Worm (Caenorhabditis elegans) whole organism, young adult: ENCODE results near the gene mip-2.
A peak's percentile ranks its signal among the peaks of the same experiment; 100 is the strongest.

ENCODE experiments used
- B0019.2 ChIP-seq: fragments of 200-800 bp; sonication (Bioruptor generic); conservative IDR thresholded peaks from 2 replicates; pipeline ENCODE4 v1.3.6; 2022; ENCODE audit warnings: missing genetic modification reagents, missing genetic modification characterization, missing compliant biosample characterization
- B0261.1 ChIP-seq: sonication (generic microtip); optimal IDR thresholded peaks from 2 replicates; lab custom pipeline; 2016; ENCODE audit warnings: mild to moderate bottlenecking, missing genetic modification characterization, moderate library complexity, missing compliant biosample characterization
- C06A6.2 ChIP-seq: fragments of 200-800 bp; sonication (Bioruptor generic); conservative IDR thresholded peaks from 2 replicates; pipeline ENCODE4 v1.3.6; 2022; ENCODE audit warnings: missing genetic modification characterization, missing compliant biosample characterization
- C17E4.6 ChIP-seq: fragments of 200-800 bp; sonication (Bioruptor generic); IDR thresholded peaks from 2 replicates; pipeline ENCODE4 v1.3.6; 2022; ENCODE audit warnings: missing genetic modification reagents, missing genetic modification characterization, missing compliant biosample characterization
- F37B4.10 ChIP-seq: fragments of 200-800 bp; sonication (Bioruptor generic); IDR thresholded peaks from 2 replicates; pipeline ENCODE4 v1.3.6; 2022; ENCODE audit warnings: missing genetic modification characterization, missing compliant biosample characterization
- F49E8.2 ChIP-seq: sonication (generic microtip); optimal IDR thresholded peaks from 3 replicates; lab custom pipeline; 2017; ENCODE audit warnings: missing genetic modification characterization, mild to moderate bottlenecking, missing compliant biosample characterization, antibody characterized with exemption, moderate library complexity; ENCODE audit not compliant: insufficient read depth
- F55B11.4 ChIP-seq: sonication (generic microtip); optimal IDR thresholded peaks from 2 replicates; lab custom pipeline; 2016; ENCODE audit warnings: missing compliant biosample characterization, missing genetic modification characterization, borderline replicate concordance; ENCODE audit not compliant: insufficient read depth
- T07F8.4 ChIP-seq: sonication (generic microtip); optimal IDR thresholded peaks from 2 replicates; lab custom pipeline; 2016; ENCODE audit warnings: mild to moderate bottlenecking, missing genetic modification characterization, moderate library complexity, missing compliant biosample characterization
- Y79H2A.3 ChIP-seq: fragments of 200-800 bp; sonication (Bioruptor generic); conservative IDR thresholded peaks from 2 replicates; pipeline ENCODE4 v1.3.6; 2022; ENCODE audit warnings: missing genetic modification reagents, missing genetic modification characterization, missing compliant biosample characterization
- Y95B8A.8 ChIP-seq: fragments of 200-800 bp; sonication (Bioruptor generic); IDR thresholded peaks from 2 replicates; pipeline ENCODE4 v1.3.6; 2022; ENCODE audit warnings: missing genetic modification reagents, missing genetic modification characterization, missing compliant biosample characterization
- ZK185.1 ChIP-seq: sonication (generic microtip); optimal IDR thresholded peaks from 2 replicates; lab custom pipeline; 2016; ENCODE audit warnings: mild to moderate bottlenecking, missing genetic modification characterization, missing compliant biosample characterization; ENCODE audit not compliant: poor library complexity, severe bottlenecking
- attf-5 ChIP-seq: fragments of 200-800 bp; sonication (Bioruptor generic); optimal IDR thresholded peaks from 2 replicates; lab custom pipeline; 2018; ENCODE audit warnings: mild to moderate bottlenecking, missing genetic modification characterization, missing compliant biosample characterization
- ccch-3 ChIP-seq: fragments of 200-800 bp; sonication (Bioruptor generic); optimal IDR thresholded peaks from 2 replicates; lab custom pipeline; 2018; ENCODE audit warnings: mild to moderate bottlenecking, missing genetic modification characterization, missing compliant biosample characterization
- cebp-2 ChIP-seq: fragments of 200-800 bp; sonication (Bioruptor generic); IDR thresholded peaks from 2 replicates; pipeline ENCODE4 v1.3.6; 2022; ENCODE audit warnings: missing genetic modification characterization, missing compliant biosample characterization
- ceh-79 ChIP-seq: sonication (generic microtip); optimal IDR thresholded peaks from 2 replicates; lab custom pipeline; 2017; ENCODE audit warnings: mild to moderate bottlenecking, missing genetic modification characterization, missing compliant biosample characterization
- dox-1 ChIP-seq: fragments of 200-800 bp; sonication (Bioruptor generic); IDR thresholded peaks from 2 replicates; pipeline ENCODE4 v1.3.6; 2022; ENCODE audit warnings: missing genetic modification reagents, missing genetic modification characterization, missing compliant biosample characterization
- egl-44 ChIP-seq: fragments of 200-800 bp; sonication (Bioruptor generic); IDR thresholded peaks from 2 replicates; pipeline ENCODE4 v1.3.6; 2022; ENCODE audit warnings: missing genetic modification reagents, missing genetic modification characterization, missing compliant biosample characterization
- egrh-3 ChIP-seq: fragments of 200-800 bp; sonication (Bioruptor generic); IDR thresholded peaks from 2 replicates; pipeline ENCODE4 v1.3.6; 2022; ENCODE audit warnings: missing genetic modification reagents, missing genetic modification characterization, missing compliant biosample characterization
- hlh-12 ChIP-seq: sonication (generic microtip); optimal IDR thresholded peaks from 2 replicates; lab custom pipeline; 2016; ENCODE audit warnings: missing genetic modification characterization, missing compliant biosample characterization
- let-607 ChIP-seq, 2 experiments: fragments of 200-800 bp in 1 of 2; sonication (Bioruptor generic) in 1 of 2; sonication (generic microtip) in 1 of 2; optimal IDR thresholded peaks; 2 replicates each; lab custom pipeline; 2016 to 2018; ENCODE audit warnings: mild to moderate bottlenecking in 2 of 2, missing compliant biosample characterization in 2 of 2, missing genetic modification characterization in 2 of 2, moderate library complexity in 2 of 2, missing genotype in 1 of 2
- lin-35 ChIP-seq, 3 experiments: fragments of 150-350 bp in 2 of 3; sonication (generic microtip) in 1 of 3; optimal IDR thresholded peaks; 2 replicates each; lab custom pipeline; 2014 to 2018; ENCODE audit warnings: missing biosample characterization in 3 of 3, missing genetic modification characterization in 3 of 3, missing genetic modification reagents in 3 of 3
- lsy-27 ChIP-seq: sonication (generic microtip); optimal IDR thresholded peaks from 2 replicates; lab custom pipeline; 2017; ENCODE audit warnings: missing genetic modification characterization, mild to moderate bottlenecking, missing compliant biosample characterization, antibody characterized with exemption, missing genotype, borderline replicate concordance; ENCODE audit not compliant: insufficient read depth
- madf-10 ChIP-seq: sonication (generic microtip); optimal IDR thresholded peaks from 2 replicates; lab custom pipeline; 2016; ENCODE audit warnings: mild to moderate bottlenecking, missing genetic modification characterization, missing compliant biosample characterization
- madf-3 ChIP-seq: fragments of 200-800 bp; sonication (Bioruptor generic); IDR thresholded peaks from 2 replicates; pipeline ENCODE4 v1.3.6; 2022; ENCODE audit warnings: missing genetic modification reagents, missing genetic modification characterization, missing compliant biosample characterization
- madf-8 ChIP-seq: fragments of 200-800 bp; sonication (Bioruptor generic); conservative IDR thresholded peaks from 2 replicates; pipeline ENCODE4 v1.3.6; 2022; ENCODE audit warnings: missing genetic modification reagents, missing genetic modification characterization, missing compliant biosample characterization
- mel-28 ChIP-seq: sonication (generic microtip); optimal IDR thresholded peaks from 2 replicates; lab custom pipeline; 2016; ENCODE audit warnings: borderline replicate concordance, mild to moderate bottlenecking, missing genetic modification characterization, missing compliant biosample characterization
- nfya-1 ChIP-seq: sonication (generic microtip); optimal IDR thresholded peaks from 2 replicates; lab custom pipeline; 2017; ENCODE audit warnings: antibody characterized with exemption, missing compliant biosample characterization, missing genetic modification characterization, borderline replicate concordance; ENCODE audit not compliant: insufficient read depth
- nfya-2 ChIP-seq: fragments of 200-800 bp; sonication (Bioruptor generic); IDR thresholded peaks from 2 replicates; pipeline ENCODE4 v1.3.6; 2022; ENCODE audit warnings: missing genetic modification reagents, missing genetic modification characterization, missing compliant biosample characterization
- nhr-120 ChIP-seq: fragments of 200-800 bp; sonication (Bioruptor generic); IDR thresholded peaks from 2 replicates; pipeline ENCODE4 v1.3.6; 2022; ENCODE audit warnings: missing genetic modification characterization, missing compliant biosample characterization
- nhr-179 ChIP-seq: sonication (generic microtip); optimal IDR thresholded peaks from 2 replicates; lab custom pipeline; 2016; ENCODE audit warnings: mild to moderate bottlenecking, missing genetic modification characterization, missing compliant biosample characterization
- nhr-80 ChIP-seq: sonication (generic microtip); optimal IDR thresholded peaks from 2 replicates; lab custom pipeline; 2016; ENCODE audit warnings: missing genetic modification characterization, missing compliant biosample characterization
- pha-4 ChIP-seq: fragments of 150-350 bp; sonication (generic microtip); optimal IDR thresholded peaks from 2 replicates; lab custom pipeline; 2014; ENCODE audit warnings: missing biosample characterization, missing genetic modification reagents, missing genetic modification characterization
- rcor-1 ChIP-seq: fragments of 200-800 bp; sonication (Bioruptor generic); IDR thresholded peaks from 2 replicates; pipeline ENCODE4 v1.3.6; 2022; ENCODE audit warnings: missing genetic modification reagents, missing genetic modification characterization, missing compliant biosample characterization
- rec-8 ChIP-seq, 2 experiments: sonication (generic microtip); optimal IDR thresholded peaks; 2 replicates each; lab custom pipeline; 2016; ENCODE audit warnings: mild to moderate bottlenecking in 2 of 2, missing genetic modification characterization in 2 of 2, missing genetic modification reagents in 2 of 2, missing genotype in 2 of 2, missing biosample characterization in 1 of 2, missing compliant biosample characterization in 1 of 2, moderate library complexity in 1 of 2
- repo-1 ChIP-seq: sonication (generic microtip); optimal IDR thresholded peaks from 2 replicates; lab custom pipeline; 2017; ENCODE audit warnings: mild to moderate bottlenecking, missing genetic modification characterization, missing compliant biosample characterization
- rpc-1 ChIP-seq, 2 experiments: fragments of 150-350 bp in 1 of 2; sonication (generic microtip) in 1 of 2; optimal IDR thresholded peaks; 2 replicates each; lab custom pipeline; 2014 to 2018; ENCODE audit warnings: missing biosample characterization in 1 of 2, missing genetic modification characterization in 1 of 2, missing genetic modification reagents in 1 of 2, missing genotype in 1 of 2
- sdz-38 ChIP-seq: sonication (generic microtip); optimal IDR thresholded peaks from 2 replicates; lab custom pipeline; 2016; ENCODE audit warnings: missing genotype, missing genetic modification characterization, missing compliant biosample characterization
- snpc-1.3 ChIP-seq: sonication (generic microtip); optimal IDR thresholded peaks from 2 replicates; lab custom pipeline; 2017; ENCODE audit warnings: missing genetic modification characterization, mild to moderate bottlenecking, missing compliant biosample characterization, antibody characterized with exemption, moderate library complexity, missing genotype, missing genetic modification reagents; ENCODE audit not compliant: insufficient read depth
- snpc-4 ChIP-seq, 5 experiments: fragments of 150-350 bp in 1 of 5; sonication (generic microtip) in 4 of 5; optimal IDR thresholded peaks; 2 replicates each; lab custom pipeline; 2014 to 2018; ENCODE audit warnings: missing genetic modification characterization in 5 of 5, missing biosample characterization in 3 of 5, antibody characterized with exemption in 2 of 5, mild to moderate bottlenecking in 2 of 5, missing compliant biosample characterization in 2 of 5, missing genotype in 2 of 5, moderate library complexity in 2 of 5, missing genetic modification reagents in 1 of 5
- tbp1 ChIP-seq: fragments of 200-800 bp; sonication (Bioruptor generic); optimal IDR thresholded peaks from 2 replicates; lab custom pipeline; 2018; ENCODE audit warnings: mild to moderate bottlenecking, missing genetic modification characterization, missing compliant biosample characterization
- tlf-1 ChIP-seq: fragments of 200-800 bp; sonication (Bioruptor generic); optimal IDR thresholded peaks from 2 replicates; lab custom pipeline; 2018; ENCODE audit warnings: mild to moderate bottlenecking, missing genetic modification characterization, missing compliant biosample characterization
- xnd-1 ChIP-seq: sonication (generic microtip); optimal IDR thresholded peaks from 2 replicates; lab custom pipeline; 2016; ENCODE audit warnings: missing genotype, missing genetic modification reagents, missing genetic modification characterization, missing compliant biosample characterization
- zfh-2 ChIP-seq: fragments of 200-800 bp; sonication (Bioruptor generic); conservative IDR thresholded peaks from 2 replicates; pipeline ENCODE4 v1.3.6; 2022; ENCODE audit warnings: missing genetic modification reagents, missing genetic modification characterization, missing compliant biosample characterization
- ztf-22 ChIP-seq: fragments of 200-800 bp; sonication (Bioruptor generic); optimal IDR thresholded peaks from 2 replicates; lab custom pipeline; 2018; ENCODE audit warnings: mild to moderate bottlenecking, missing genetic modification characterization, moderate library complexity, missing compliant biosample characterization

mip-2 gene

ce11 chrV:13645848-13646578 is 25.7 kb downstream of the mip-2 start (continued):
- TF ChIP-seq nhr-80 (tag; lab: Kevin White, UChicago): no peak
- TF ChIP-seq rcor-1: no peak
- 0 out of 2 replicates have a peak, but pooled peaks have one; percentile 74 for TF ChIP-seq Y95B8A.8 (GFP tag; lab: Robert Waterston, UW)
- TF ChIP-seq lsy-27: no peak
- TF ChIP-seq attf-5: peak; percentile 22
- no peak for TF ChIP-seq ceh-79
- no peak for TF ChIP-seq F55B11.4 (tag; lab: Kevin White, UChicago)
- no peak for TF ChIP-seq ccch-3 (GFP tag; lab: Kevin White, UChicago)
- peak; percentile 81 for TF ChIP-seq madf-3
- TF ChIP-seq snpc-4 (GFP tag; optimal IDR thresholded peaks at IDR 0.05; lab: Kevin White, UChicago): no peak
- no peak for TF ChIP-seq snpc-4 (tag; optimal IDR thresholded peaks at IDR 0.05; lab: Kevin White, UChicago)
- TF ChIP-seq cebp-2: peak; percentile 91
- peak; percentile 75 for TF ChIP-seq B0019.2 (GFP tag; lab: Robert Waterston, UW)
- TF ChIP-seq dox-1 (GFP tag; lab: Robert Waterston, UW): no peak; the same call in none of the 2 replicates
- TF ChIP-seq tbp1 (GFP tag; lab: Kevin White, UChicago): no peak
- no peak for TF ChIP-seq snpc-1.3 (tag; lab: Kevin White, UChicago)
- peak; percentile 38; the same call in 1 of the 2 replicates for TF ChIP-seq C06A6.2
- TF ChIP-seq tlf-1 (GFP tag; lab: Kevin White, UChicago): no peak
- TF ChIP-seq hlh-12 (tag; lab: Kevin White, UChicago): no peak
- TF ChIP-seq nhr-179 (tag; lab: Kevin White, UChicago): no peak
- no peak for TF ChIP-seq let-607 (tag; optimal IDR thresholded peaks at IDR 0.05; lab: Kevin White, UChicago)
- TF ChIP-seq mel-28 (tag; lab: Kevin White, UChicago): no peak
- TF ChIP-seq xnd-1: no peak
- no peak for TF ChIP-seq lin-35 (GFP tag; optimal IDR thresholded peaks at IDR 0.05; lab: Kevin White, UChicago)
- peak; percentile 87; the same call in 1 of the 2 replicates for TF ChIP-seq nhr-120
- TF ChIP-seq F37B4.10 (GFP tag; lab: Robert Waterston, UW): no peak
- TF ChIP-seq F49E8.2 (tag; lab: Kevin White, UChicago): no peak
- TF ChIP-seq T07F8.4 (tag; lab: Kevin White, UChicago): no peak
- no peak for TF ChIP-seq rec-8 (tag; optimal IDR thresholded peaks at IDR 0.05; lab: Kevin White, UChicago)
- no peak for TF ChIP-seq ZK185.1
- TF ChIP-seq B0261.1 (tag; lab: Kevin White, UChicago): no peak
- TF ChIP-seq madf-8: peak; percentile 43
- no peak for TF ChIP-seq nfya-1 (tag; lab: Kevin White, UChicago)
- TF ChIP-seq nfya-2 (GFP tag; lab: Robert Waterston, UW): 0 out of 2 replicates have a peak, but pooled peaks have one; percentile 71
- TF ChIP-seq sdz-38 (tag; lab: Kevin White, UChicago): no peak
- no peak for TF ChIP-seq madf-10 (tag; lab: Kevin White, UChicago)
- peak; percentile 100 for TF ChIP-seq egrh-3 (GFP tag; lab: Robert Waterston, UW)
- no peak for TF ChIP-seq repo-1 (tag; lab: Kevin White, UChicago)
- no peak; the same call in 1 of the 2 replicates for TF ChIP-seq C17E4.6 (GFP tag; lab: Robert Waterston, UW)
- TF ChIP-seq ztf-22 (GFP tag; lab: Kevin White, UChicago): no peak
- TF ChIP-seq zfh-2 (GFP tag; lab: Robert Waterston, UW): peak; percentile 77; the same call in 1 of the 2 replicates
- 0 out of 2 replicates have a peak, but pooled peaks have one; percentile 9 for TF ChIP-seq Y79H2A.3 (GFP tag; lab: Robert Waterston, UW)
- TF ChIP-seq pha-4 (tag; lab: Kevin White, UChicago): no peak
- no peak for TF ChIP-seq rpc-1 (optimal IDR thresholded peaks at IDR 0.05; lab: Kevin White, UChicago)
- TF ChIP-seq rpc-1 (tag; optimal IDR thresholded peaks at IDR 0.05; lab: Kevin White, UChicago): no peak
- 0 out of 2 replicates have a peak, but pooled peaks have one; percentile 15 for TF ChIP-seq egl-44
